Worm (Caenorhabditis elegans) whole organism, L1 larva: ENCODE data around the gene str-149.

Experiments
- Y116A8C.19 ChIP-seq: sonication (generic microtip); optimal IDR thresholded peaks from 2 replicates; lab custom pipeline; 2016; ENCODE audit warnings: missing compliant biosample characterization, missing genetic modification characterization, borderline replicate concordance
- ceh-82 ChIP-seq, 3 experiments: fragments of 150-350 bp in 1 of 3; sonication (generic microtip) in 2 of 3; optimal IDR thresholded peaks; 2 replicates each; lab custom pipeline; 2014 to 2017; ENCODE audit warnings: missing biosample characterization in 3 of 3, missing genetic modification characterization in 3 of 3
- elt-3 ChIP-seq, 6 experiments: fragments of 150-350 bp in 1 of 6; sonication (generic microtip); optimal IDR thresholded peaks; 2 replicates each; lab custom pipeline; 2017 to 2018; ENCODE audit warnings: missing biosample characterization in 6 of 6, missing genetic modification characterization in 6 of 6, inconsistent platforms in 1 of 6
- jun-1 ChIP-seq: fragments of 150-350 bp; optimal IDR thresholded peaks from 2 replicates; lab custom pipeline; 2014; ENCODE audit warnings: missing biosample characterization, missing genetic modification reagents, missing genetic modification characterization
- nhr-76 ChIP-seq: sonication (generic microtip); optimal IDR thresholded peaks from 2 replicates; lab custom pipeline; 2017; ENCODE audit warnings: missing biosample characterization, missing genetic modification characterization
- nhr-77 ChIP-seq: fragments of 150-350 bp; optimal IDR thresholded peaks from 2 replicates; lab custom pipeline; 2014; ENCODE audit warnings: missing biosample characterization, missing genetic modification characterization
- nhr-90 ChIP-seq: sonication (generic microtip); optimal IDR thresholded peaks from 2 replicates; lab custom pipeline; 2016; ENCODE audit warnings: mild to moderate bottlenecking, missing genetic modification characterization, missing compliant biosample characterization; ENCODE audit not compliant: poor library complexity
- pag-3 ChIP-seq: sonication (generic microtip); optimal IDR thresholded peaks from 2 replicates; lab custom pipeline; 2017; ENCODE audit warnings: missing genetic modification characterization, mild to moderate bottlenecking, missing compliant biosample characterization, antibody characterized with exemption, borderline replicate concordance; ENCODE audit not compliant: insufficient read depth
- unc-130 ChIP-seq: fragments of 150-350 bp; optimal IDR thresholded peaks from 2 replicates; lab custom pipeline; 2017; ENCODE audit warnings: missing biosample characterization, missing genetic modification characterization, inconsistent platforms
- unc-30 ChIP-seq: sonication (generic microtip); optimal IDR thresholded peaks from 2 replicates; lab custom pipeline; 2017; ENCODE audit warnings: missing biosample characterization, missing genetic modification characterization
- unc-62 ChIP-seq: fragments of 150-350 bp; optimal IDR thresholded peaks from 2 replicates; lab custom pipeline; 2014; ENCODE audit warnings: missing biosample characterization, missing genetic modification reagents, missing genetic modification characterization
- vab-15 ChIP-seq: sonication (generic microtip); optimal IDR thresholded peaks from 2 replicates; lab custom pipeline; 2017; ENCODE audit warnings: missing genotype, mild to moderate bottlenecking, missing genetic modification characterization, missing compliant biosample characterization
- zag-1 ChIP-seq: fragments of 150-350 bp; optimal IDR thresholded peaks from 2 replicates; lab custom pipeline; 2014; ENCODE audit warnings: missing biosample characterization, missing genetic modification characterization
- ztf-4 ChIP-seq: fragments of 150-350 bp; optimal IDR thresholded peaks from 2 replicates; lab custom pipeline; 2014; ENCODE audit warnings: missing biosample characterization, missing genetic modification characterization

- TF ChIP-seq Y116A8C.19 (tag; lab: Kevin White, UChicago) (no peak), vab-15 (tag; lab: Kevin White, UChicago) (no peak), ztf-4 (no peak), nhr-90 (tag; lab: Kevin White, UChicago) (no peak), pag-3 (no peak), elt-3 (tag; optimal IDR thresholded peaks at IDR 0.05; lab: Kevin White, UChicago) (no peak), nhr-76 (tag; lab: Kevin White, UChicago) (no peak), unc-62 (GFP tag; lab: Kevin White, UChicago) (no peak), nhr-77 (no peak), ceh-82 (tag; optimal IDR thresholded peaks at IDR 0.05; lab: Kevin White, UChicago) (no peak), unc-130 (tag; lab: Kevin White, UChicago) (no peak), jun-1 (tag; lab: Kevin White, UChicago) (no peak), zag-1 (tag; lab: Kevin White, UChicago) (no peak), unc-30 (tag; lab: Kevin White, UChicago) (no peak)
Measured at ce11 chrV:16603102-16603501, 29.8 kb downstream of the str-149 start, which contains the start of gene T03E6.8.
